Worm (Caenorhabditis elegans) whole organism, late embryonic: Measurements from ENCODE around the gene cest-8.

Source experiments
- ceh-34 ChIP-seq: sonication (generic microtip); optimal IDR thresholded peaks from 2 replicates; lab custom pipeline; 2016; ENCODE audit warnings: mild to moderate bottlenecking, missing genetic modification characterization, missing compliant biosample characterization
- ceh-9 ChIP-seq: sonication (generic microtip); optimal IDR thresholded peaks from 2 replicates; lab custom pipeline; 2016; ENCODE audit warnings: mild to moderate bottlenecking, missing genetic modification characterization, inconsistent platforms, missing compliant biosample characterization
- dmd-4 ChIP-seq: sonication (generic microtip); optimal IDR thresholded peaks from 2 replicates; lab custom pipeline; 2016; ENCODE audit warnings: borderline replicate concordance, missing genetic modification characterization, missing compliant biosample characterization
- fkh-10 ChIP-seq: fragments of 150-350 bp; optimal IDR thresholded peaks from 2 replicates; lab custom pipeline; 2014; ENCODE audit warnings: missing biosample characterization, missing genetic modification reagents, missing genetic modification characterization
- fkh-6 ChIP-seq: sonication (generic microtip); optimal IDR thresholded peaks from 2 replicates; lab custom pipeline; 2016; ENCODE audit warnings: missing genetic modification characterization, missing compliant biosample characterization
- hlh-13 ChIP-seq: fragments of 200-800 bp; sonication (Bioruptor generic); optimal IDR thresholded peaks from 2 replicates; lab custom pipeline; 2018; ENCODE audit warnings: mild to moderate bottlenecking, missing genetic modification characterization, missing compliant biosample characterization
- nfya-1 ChIP-seq: sonication (generic microtip); optimal IDR thresholded peaks from 2 replicates; lab custom pipeline; 2017; ENCODE audit warnings: missing genetic modification characterization, mild to moderate bottlenecking, missing compliant biosample characterization, antibody characterized with exemption, moderate library complexity
- pqm-1 ChIP-seq: sonication (generic microtip); optimal IDR thresholded peaks from 2 replicates; lab custom pipeline; 2016; ENCODE audit warnings: missing genetic modification characterization, missing compliant biosample characterization
- sox-2 ChIP-seq: fragments of 200-800 bp; sonication (Bioruptor generic); IDR thresholded peaks from 2 replicates; pipeline ENCODE4 v1.3.6; 2022; ENCODE audit warnings: missing genetic modification reagents, missing genetic modification characterization, missing compliant biosample characterization
- syd-9 ChIP-seq: sonication (generic microtip); optimal IDR thresholded peaks from 2 replicates; lab custom pipeline; 2016; ENCODE audit warnings: mild to moderate bottlenecking, missing genetic modification characterization, moderate library complexity, missing compliant biosample characterization

ce11 chrX:12256594-12257048 is 37.2 kb downstream of the cest-8 start, which contains the start of gene E01G6.2:
- no peak for TF ChIP-seq ceh-34 (tag; lab: Kevin White, UChicago)
- no peak for TF ChIP-seq pqm-1 (tag; lab: Kevin White, UChicago)
- no peak for TF ChIP-seq nfya-1
- TF ChIP-seq ceh-9 (tag; lab: Kevin White, UChicago): no peak
- no peak for TF ChIP-seq sox-2 (GFP tag; lab: Robert Waterston, UW)
- no peak for TF ChIP-seq fkh-10
- TF ChIP-seq fkh-6 (tag; lab: Kevin White, UChicago): no peak
- no peak for TF ChIP-seq dmd-4 (tag; lab: Kevin White, UChicago)
- TF ChIP-seq syd-9 (tag; lab: Kevin White, UChicago): no peak
- no peak for TF ChIP-seq hlh-13
